Fruit fly (Drosophila melanogaster) whole organism: Measurements from ENCODE around the gene CG31542.

Experiments used
- CG8478 ChIP-seq: fragments of >200 bp; optimal IDR thresholded peaks from 2 replicates; lab custom pipeline; 2018; ENCODE audit warnings: inconsistent platforms
- psq ChIP-seq: fragments of >200 bp; optimal IDR thresholded peaks from 2 replicates; lab custom pipeline; 2017
- usp ChIP-seq: fragments of >200 bp; optimal IDR thresholded peaks from 2 replicates; lab custom pipeline; 2017; ENCODE audit warnings: missing biosample characterization, missing genetic modification characterization, mixed read lengths

DNA sequence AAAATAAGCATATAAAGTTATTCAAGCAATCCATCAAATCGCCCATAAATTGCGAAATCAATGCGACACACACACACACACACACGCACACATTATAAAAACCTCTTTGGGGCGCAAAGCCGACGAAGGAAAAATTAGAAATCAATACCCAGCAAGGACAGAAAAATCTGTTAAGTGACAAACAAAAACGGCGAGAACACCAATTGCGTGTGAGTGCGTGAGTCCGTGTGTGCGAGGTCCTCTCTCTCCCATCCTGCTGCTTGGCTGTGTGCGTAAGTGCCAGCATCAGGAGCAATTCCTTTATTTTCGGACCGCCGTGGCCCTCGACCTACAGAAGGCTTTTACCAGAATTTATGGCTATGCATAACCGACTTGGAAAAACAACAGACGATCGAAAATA lies 43.0 kb downstream of the CG31542 start, which contains the start of gene Orco:
- TF ChIP-seq CG8478 (lab: Kevin White, UChicago) (no peak), usp (no peak), psq (lab: Kevin White, UChicago) (no peak)
